Fruit fly (Drosophila melanogaster) whole organism, prepupa: Measurements from ENCODE around the gene CG6788.

Source experiments
- CG32006 ChIP-seq: fragments of 200-800 bp; sonication (Bioruptor generic); optimal IDR thresholded peaks from 3 replicates; lab custom pipeline; 2017; ENCODE audit warnings: missing biosample characterization, mild to moderate bottlenecking, missing genetic modification characterization
- CG6792 ChIP-seq: fragments of 200-800 bp; sonication (Bioruptor generic); optimal IDR thresholded peaks from 3 replicates; lab custom pipeline; 2016; ENCODE audit warnings: missing biosample characterization, missing genetic modification characterization
- CG6854 ChIP-seq: fragments of 200-800 bp; sonication (Bioruptor generic); optimal IDR thresholded peaks from 2 replicates; lab custom pipeline; 2017; ENCODE audit warnings: missing biosample characterization, mild to moderate bottlenecking, missing genetic modification characterization
- CG7368 ChIP-seq: fragments of 200-800 bp; sonication (Bioruptor generic); optimal IDR thresholded peaks from 3 replicates; lab custom pipeline; 2016; ENCODE audit warnings: missing biosample characterization, missing genetic modification characterization
- OdsH ChIP-seq: fragments of 200-800 bp; sonication (Bioruptor generic); optimal IDR thresholded peaks from 3 replicates; lab custom pipeline; 2016; ENCODE audit warnings: missing biosample characterization, missing genetic modification characterization
- spab ChIP-seq: fragments of 200-800 bp; sonication (Bioruptor generic); optimal IDR thresholded peaks from 2 replicates; lab custom pipeline; 2017; ENCODE audit warnings: missing biosample characterization, mild to moderate bottlenecking, missing genetic modification characterization, missing genetic modification reagents

- TF ChIP-seq spab (GFP tag; lab: Kevin White, UChicago) (no peak), CG7368 (no peak), OdsH (no peak), CG32006 (GFP tag; lab: Kevin White, UChicago) (no peak), CG6854 (GFP tag; lab: Kevin White, UChicago) (no peak), CG6792 (GFP tag; lab: Kevin White, UChicago) (no peak)
Measured at dm6 chrX:17841923-17842322, 46.1 kb upstream of the CG6788 start, which contains the start of gene Taf9.
